Worm (Caenorhabditis elegans) whole organism, young adult: ENCODE measurements around the gene T23F11.11.

Source experiments
- ama-1 ChIP-seq, 3 experiments: fragments of 150-350 bp in 1 of 3; sonication (generic microtip) in 2 of 3; optimal IDR thresholded peaks; 2 replicates each; lab custom pipeline; 2014 to 2018; ENCODE audit warnings: missing biosample characterization in 2 of 3, missing genetic modification characterization in 2 of 3, missing genetic modification reagents in 2 of 3
- ceh-27 ChIP-seq: fragments of 200-800 bp; sonication (Bioruptor generic); optimal IDR thresholded peaks from 2 replicates; lab custom pipeline; 2018; ENCODE audit warnings: mild to moderate bottlenecking, missing genetic modification characterization, moderate library complexity, missing compliant biosample characterization
- hrde-1 ChIP-seq: sonication (generic microtip); optimal IDR thresholded peaks from 2 replicates; lab custom pipeline; 2016; ENCODE audit warnings: missing genetic modification characterization, mild to moderate bottlenecking, missing compliant biosample characterization, moderate library complexity, missing genotype, missing genetic modification reagents, borderline replicate concordance
- madf-6 ChIP-seq: fragments of 200-800 bp; sonication (Bioruptor generic); IDR thresholded peaks from 2 replicates; pipeline ENCODE4 v1.3.6; 2022; ENCODE audit warnings: missing genetic modification reagents, missing genetic modification characterization, missing compliant biosample characterization
- madf-8 ChIP-seq: fragments of 200-800 bp; sonication (Bioruptor generic); conservative IDR thresholded peaks from 2 replicates; pipeline ENCODE4 v1.3.6; 2022; ENCODE audit warnings: missing genetic modification reagents, missing genetic modification characterization, missing compliant biosample characterization
- mcd-1 ChIP-seq: fragments of 200-800 bp; sonication (Bioruptor generic); IDR thresholded peaks from 2 replicates; pipeline ENCODE4 v1.3.6; 2022; ENCODE audit warnings: missing genetic modification reagents, missing genetic modification characterization, missing compliant biosample characterization
- rcor-1 ChIP-seq: fragments of 200-800 bp; sonication (Bioruptor generic); IDR thresholded peaks from 2 replicates; pipeline ENCODE4 v1.3.6; 2022; ENCODE audit warnings: missing genetic modification reagents, missing genetic modification characterization, missing compliant biosample characterization
- sdz-38 ChIP-seq: sonication (generic microtip); optimal IDR thresholded peaks from 2 replicates; lab custom pipeline; 2016; ENCODE audit warnings: missing genotype, missing genetic modification characterization, missing compliant biosample characterization
- snpc-4 ChIP-seq, 5 experiments: fragments of 150-350 bp in 1 of 5; sonication (generic microtip) in 4 of 5; optimal IDR thresholded peaks; 2 replicates each; lab custom pipeline; 2014 to 2018; ENCODE audit warnings: missing genetic modification characterization in 5 of 5, missing biosample characterization in 3 of 5, antibody characterized with exemption in 2 of 5, mild to moderate bottlenecking in 2 of 5, missing compliant biosample characterization in 2 of 5, missing genotype in 2 of 5, moderate library complexity in 2 of 5, missing genetic modification reagents in 1 of 5
- tbp1 ChIP-seq: fragments of 200-800 bp; sonication (Bioruptor generic); optimal IDR thresholded peaks from 2 replicates; lab custom pipeline; 2018; ENCODE audit warnings: mild to moderate bottlenecking, missing genetic modification characterization, missing compliant biosample characterization
- unc-62 ChIP-seq: fragments of 150-350 bp; optimal IDR thresholded peaks from 2 replicates; lab custom pipeline; 2014; ENCODE audit warnings: missing biosample characterization, missing genetic modification reagents, missing genetic modification characterization
- ztf-28 ChIP-seq: fragments of 200-800 bp; sonication (Bioruptor generic); IDR thresholded peaks from 2 replicates; pipeline ENCODE4 v1.3.6; 2022; ENCODE audit warnings: missing genetic modification reagents, missing genetic modification characterization, missing compliant biosample characterization

DNA sequence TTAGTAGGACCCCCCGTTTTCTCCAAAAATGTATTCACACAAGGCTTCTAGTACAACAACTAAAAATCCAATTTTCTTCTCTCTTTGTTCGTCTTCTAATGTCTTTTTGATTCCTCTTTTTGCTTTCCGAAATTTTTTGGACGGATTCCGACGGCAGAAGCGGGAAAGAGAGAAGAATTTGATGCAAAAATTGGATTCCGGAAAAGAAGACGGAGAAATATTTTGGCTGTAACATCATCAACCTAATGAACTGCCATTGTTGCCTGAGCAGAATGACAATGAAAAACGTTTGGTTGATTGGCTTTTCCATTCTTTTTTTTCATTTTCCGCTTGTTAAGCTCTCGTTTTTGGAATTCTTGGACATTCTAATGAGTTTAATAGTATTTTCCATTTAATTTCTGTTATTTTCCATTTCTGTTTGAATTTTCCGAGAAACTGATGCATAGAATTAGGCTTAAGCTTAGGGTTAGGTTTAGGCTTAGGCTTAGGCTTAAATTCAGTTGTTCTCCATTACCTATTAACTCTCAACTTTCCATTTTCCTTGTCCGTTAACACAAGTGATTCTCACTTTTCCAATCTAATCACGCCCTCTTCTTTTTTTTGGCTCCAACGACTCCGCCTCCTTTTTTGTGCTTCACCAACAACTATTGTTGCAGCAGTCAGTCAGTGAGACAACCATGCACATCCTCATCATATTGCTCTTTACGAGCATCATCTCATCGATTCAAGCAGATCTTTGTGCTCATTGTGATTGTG is 48.8 kb downstream of the T23F11.11 start, which contains the start of gene lron-5:
- TF ChIP-seq tbp1 (no peak), ztf-28 (GFP tag; lab: Robert Waterston, UW) (no peak), madf-6 (GFP tag; lab: Robert Waterston, UW) (no peak), ama-1 (optimal IDR thresholded peaks at IDR 0.05; lab: Kevin White, UChicago) (no peak), ama-1 (GFP tag; optimal IDR thresholded peaks at IDR 0.05; lab: Kevin White, UChicago) (no peak), snpc-4 (GFP tag; optimal IDR thresholded peaks at IDR 0.05; lab: Kevin White, UChicago) (no peak), snpc-4 (tag; optimal IDR thresholded peaks at IDR 0.05; lab: Kevin White, UChicago) (no peak), sdz-38 (tag; lab: Kevin White, UChicago) (no peak), ceh-27 (GFP tag; lab: Kevin White, UChicago) (no peak), mcd-1 (GFP tag; lab: Robert Waterston, UW) (no peak), hrde-1 (tag; lab: Kevin White, UChicago) (no peak), rcor-1 (no peak), madf-8 (GFP tag; lab: Robert Waterston, UW) (no peak), unc-62 (GFP tag; lab: Kevin White, UChicago) (no peak)
